Worm (Caenorhabditis elegans): ENCODE results near the gene fbxa-55.
A peak's percentile ranks its signal among the peaks of the same experiment; 100 is the strongest.

Gene fbxa-55

DNA sequence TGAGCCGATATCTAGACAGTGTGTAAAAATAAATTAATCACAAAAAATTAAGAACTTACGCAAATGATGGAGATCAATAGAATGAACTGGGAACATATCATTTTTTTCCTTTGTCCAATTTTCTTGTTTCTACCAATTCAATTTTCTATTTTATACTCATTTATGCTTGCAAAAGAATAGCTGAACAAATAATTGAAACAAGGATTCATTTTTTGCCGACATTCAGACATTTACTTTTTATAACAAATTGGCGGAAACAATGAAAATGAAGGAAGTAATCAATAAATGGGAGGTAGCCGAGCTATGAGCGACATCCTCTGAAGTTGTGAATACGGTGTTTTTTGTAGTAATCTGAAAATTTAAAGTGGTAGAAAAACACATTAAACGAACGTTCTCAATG lies 19.0 kb downstream of the fbxa-55 start, which contains the start of gene idpp-13:
Gene idpp-13, minus strand, starts transcription at position 101 of the 400 bp plus-strand sequence.
- no peak for TF ChIP-seq dmd-4 (tag; optimal IDR thresholded peaks at IDR 0.05)
- TF ChIP-seq alr-1 (tag; optimal IDR thresholded peaks at IDR 0.05), result no peak

DNA sequence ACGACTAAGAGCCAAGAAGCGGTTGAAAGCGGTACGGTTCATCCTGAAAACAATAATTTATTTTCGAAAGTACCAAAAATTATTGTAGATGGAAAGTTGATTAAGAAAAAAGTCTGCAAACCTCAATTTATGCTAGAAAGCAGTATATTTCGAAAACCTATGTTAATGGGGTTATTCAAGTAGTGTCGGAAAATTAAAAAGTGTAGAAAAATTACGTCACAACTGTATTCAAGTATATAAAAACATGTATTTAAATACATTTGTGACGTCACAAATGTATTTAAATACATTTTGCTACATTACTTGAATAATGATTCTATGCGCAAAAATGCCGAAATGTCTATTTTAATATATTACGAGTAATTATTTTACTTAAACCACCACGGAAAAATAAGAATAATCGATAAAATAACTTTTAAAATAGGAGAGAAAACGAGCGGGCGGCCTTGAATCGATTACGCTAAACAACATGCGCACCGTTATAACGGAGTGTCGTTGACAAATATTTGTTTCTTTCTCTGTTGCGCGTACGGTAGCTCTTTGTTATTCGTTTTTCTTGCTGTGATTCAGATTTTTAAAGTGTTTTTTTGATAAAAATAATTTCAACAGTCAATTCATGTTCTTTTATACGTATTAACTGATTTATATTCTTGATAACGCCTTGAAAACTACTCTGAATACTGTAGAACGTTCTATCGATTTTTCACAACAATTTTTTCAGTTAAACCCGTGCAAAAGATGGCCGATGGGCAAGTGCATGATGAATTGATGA lies 25.2 kb downstream of the fbxa-55 start, which contains the start of the genes F23H11.5 and bra-2:
Gene F23H11.5, minus strand, starts transcription at position 51 of the 772 bp plus-strand sequence.
Gene bra-2, plus strand, starts transcription at position 722 of the 772 bp plus-strand sequence.
- TF ChIP-seq nhr-12 (tag; optimal IDR thresholded peaks at IDR 0.05) (no peak), lsy-2 (tag; optimal IDR thresholded peaks at IDR 0.05) (peak in 1 of 2 experiments; percentile 70), nhr-77 (tag; optimal IDR thresholded peaks at IDR 0.05) (no peak), nhr-11 (tag; optimal IDR thresholded peaks at IDR 0.05) (no peak), peb-1 (tag; optimal IDR thresholded peaks at IDR 0.05) (no peak), nhr-129 (tag; optimal IDR thresholded peaks at IDR 0.05) (peak; percentile 4), unc-55 (GFP tag; optimal IDR thresholded peaks at IDR 0.05) (peak; percentile 69), crh-2 (tag; optimal IDR thresholded peaks at IDR 0.05) (peak; percentile 23), lin-13 (GFP tag; optimal IDR thresholded peaks at IDR 0.05) (no peak), C34F6.9 (tag; optimal IDR thresholded peaks at IDR 0.05) (peak; percentile 63)

ce11 chrIII:909540-909939 lies 26.3 kb downstream of the fbxa-55 start, which contains the start of gene crls-1:
crls-1 (minus strand) TSS chrIII:909902.
- TF ChIP-seq ZK546.5 (tag; optimal IDR thresholded peaks at IDR 0.05) (no peak), C34F6.9 (tag; optimal IDR thresholded peaks at IDR 0.05) (no peak), nhr-77 (tag; optimal IDR thresholded peaks at IDR 0.05) (no peak), lsy-2 (tag; optimal IDR thresholded peaks at IDR 0.05) (peak in 1 of 2 experiments; percentile 14)

DNA sequence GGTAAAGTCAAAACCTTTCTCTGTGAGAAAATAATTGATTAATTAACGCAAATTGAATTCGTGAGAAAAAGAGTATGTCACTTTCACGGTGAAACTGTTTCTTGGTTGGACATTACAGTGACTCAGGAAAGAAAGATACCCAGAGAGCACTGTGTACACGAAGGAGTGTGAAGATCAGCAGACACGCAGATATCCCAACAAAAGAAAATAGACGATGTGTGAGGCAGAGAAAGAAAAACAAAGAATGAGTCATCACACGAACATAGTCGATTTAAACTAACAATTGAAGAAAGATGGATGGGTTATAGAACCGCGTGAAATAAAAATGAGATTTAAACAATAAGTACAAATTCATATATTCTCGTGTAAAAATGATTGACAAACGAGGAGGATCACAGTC lies 27.9 kb downstream of the fbxa-55 start:
- TF ChIP-seq mbf-1 (tag; optimal IDR thresholded peaks at IDR 0.05), result no peak
- peak; percentile 59 for TF ChIP-seq nhr-129 (tag; optimal IDR thresholded peaks at IDR 0.05)
- no peak for TF ChIP-seq zag-1 (tag; optimal IDR thresholded peaks at IDR 0.05)
- peak; percentile 41 for TF ChIP-seq C34F6.9 (tag; optimal IDR thresholded peaks at IDR 0.05)
- TF ChIP-seq nhr-25 (tag; optimal IDR thresholded peaks at IDR 0.05), result peak; percentile 22
- no peak for TF ChIP-seq sma-3 (GFP tag; optimal IDR thresholded peaks at IDR 0.05)
- no peak for TF ChIP-seq mab-5 (tag; optimal IDR thresholded peaks at IDR 0.05)
- no peak for TF ChIP-seq ceh-16 (tag; optimal IDR thresholded peaks at IDR 0.05)
- no peak for TF ChIP-seq R02D3.7 (tag; optimal IDR thresholded peaks at IDR 0.05)
- no peak for TF ChIP-seq nhr-12 (tag; optimal IDR thresholded peaks at IDR 0.05)
- TF ChIP-seq dmd-4 (tag; optimal IDR thresholded peaks at IDR 0.05), result no peak
- no peak for TF ChIP-seq blmp-1 (tag; optimal IDR thresholded peaks at IDR 0.05; ENCODE audit: insufficient read depth)
- no peak for TF ChIP-seq nhr-21 (tag; optimal IDR thresholded peaks at IDR 0.05)
- no peak for TF ChIP-seq mdl-1 (tag; optimal IDR thresholded peaks at IDR 0.05)
- TF ChIP-seq elt-1 (tag; optimal IDR thresholded peaks at IDR 0.05), result no peak
- no peak for TF ChIP-seq sem-4 (tag; optimal IDR thresholded peaks at IDR 0.05)
- TF ChIP-seq nhr-11 (tag; optimal IDR thresholded peaks at IDR 0.05), result no peak
- TF ChIP-seq crh-2 (tag; optimal IDR thresholded peaks at IDR 0.05), result no peak
- peak; percentile 93 for TF ChIP-seq fos-1 (tag; optimal IDR thresholded peaks at IDR 0.05)
- TF ChIP-seq ztf-1 (GFP tag; conservative IDR thresholded peaks at IDR 0.05), result no peak
- TF ChIP-seq ceh-82 (tag; optimal IDR thresholded peaks at IDR 0.05), result no peak
- no peak for TF ChIP-seq snpc-4 (tag; optimal IDR thresholded peaks at IDR 0.05)
- TF ChIP-seq ama-1 (optimal IDR thresholded peaks at IDR 0.05), result no peak
- no peak for TF ChIP-seq elt-3 (tag; optimal IDR thresholded peaks at IDR 0.05)
- no peak for TF ChIP-seq lin-11 (tag; optimal IDR thresholded peaks at IDR 0.05)
- TF ChIP-seq peb-1 (tag; optimal IDR thresholded peaks at IDR 0.05), result no peak
- TF ChIP-seq unc-62 (GFP tag; optimal IDR thresholded peaks at IDR 0.05), result no peak
- no peak for TF ChIP-seq nhr-77 (tag; optimal IDR thresholded peaks at IDR 0.05)
- no peak for TF ChIP-seq aly-2 (tag; optimal IDR thresholded peaks at IDR 0.05)
- no peak for TF ChIP-seq nhr-6 (tag; optimal IDR thresholded peaks at IDR 0.05)
- TF ChIP-seq gmeb-1 (tag; optimal IDR thresholded peaks at IDR 0.05), result no peak
- no peak for TF ChIP-seq sma-9 (GFP tag; optimal IDR thresholded peaks at IDR 0.05)
- TF ChIP-seq sma-9 (tag; optimal IDR thresholded peaks at IDR 0.05), result no peak
- no peak for TF ChIP-seq F13H6.1 (tag; optimal IDR thresholded peaks at IDR 0.05)
- TF ChIP-seq lin-13 (GFP tag; optimal IDR thresholded peaks at IDR 0.05), result no peak
- TF ChIP-seq nhr-237 (tag; optimal IDR thresholded peaks at IDR 0.05), result no peak
- TF ChIP-seq Y55F3AM.14 (GFP tag; optimal IDR thresholded peaks at IDR 0.05), result no peak
- no peak for TF ChIP-seq nhr-23 (tag; optimal IDR thresholded peaks at IDR 0.05)
- TF ChIP-seq lin-39 (tag; optimal IDR thresholded peaks at IDR 0.05), result no peak
- no peak for TF ChIP-seq alr-1 (tag; optimal IDR thresholded peaks at IDR 0.05)
- TF ChIP-seq ZK546.5 (tag; optimal IDR thresholded peaks at IDR 0.05), result no peak
- TF ChIP-seq unc-39 (tag; optimal IDR thresholded peaks at IDR 0.05), result no peak
- peak in 1 of 2 experiments; percentile 31 for TF ChIP-seq lsy-2 (tag; optimal IDR thresholded peaks at IDR 0.05)
- no peak for TF ChIP-seq ztf-4 (tag; optimal IDR thresholded peaks at IDR 0.05)
